Worm (Caenorhabditis elegans) whole organism, L4/young adult: ENCODE data around the gene glb-31.

Experiments
- W03F9.2 ChIP-seq: fragments of 150-350 bp; optimal IDR thresholded peaks from 2 replicates; lab custom pipeline; 2014; ENCODE audit warnings: missing biosample characterization, missing genetic modification characterization
- dao-5 ChIP-seq: sonication (generic microtip); optimal IDR thresholded peaks from 2 replicates; lab custom pipeline; 2016; ENCODE audit warnings: missing genotype, missing genetic modification characterization, moderate library complexity, missing compliant biosample characterization
- him-1 ChIP-seq: sonication (generic microtip); optimal IDR thresholded peaks from 2 replicates; lab custom pipeline; 2016; ENCODE audit warnings: missing genotype, missing genetic modification reagents, missing genetic modification characterization, missing compliant biosample characterization

- no peak for TF ChIP-seq him-1
- TF ChIP-seq W03F9.2 (tag; lab: Kevin White, UChicago) = no peak
- no peak for TF ChIP-seq dao-5
Measured at ce11 chrII:1306036-1306435, 4.6 kb upstream of the glb-31 start, which contains the start of gene emc-2.
